Fruit fly (Drosophila melanogaster) whole organism, embryonic: ENCODE results near the gene meigo.
A peak's percentile ranks its signal among the peaks of the same experiment; 100 is the strongest.

Source experiments
- Atf6 ChIP-seq: fragments of 200-800 bp; sonication (Bioruptor generic); IDR thresholded peaks from 2 replicates; pipeline ENCODE4 v1.3.6; 2022; ENCODE audit warnings: missing biosample characterization, missing genetic modification characterization
- BEAF-32 ChIP-seq: fragments of 200-800 bp; sonication (Bioruptor generic); optimal IDR thresholded peaks from 3 replicates; lab custom pipeline; 2017; ENCODE audit warnings: missing biosample characterization, missing genetic modification characterization, mild to moderate bottlenecking, moderate library complexity, missing genetic modification reagents
- CG10209 ChIP-seq: fragments of 200-800 bp; sonication (Bioruptor generic); optimal IDR thresholded peaks from 3 replicates; lab custom pipeline; 2017; ENCODE audit warnings: missing biosample characterization, mild to moderate bottlenecking, missing genetic modification characterization, missing genetic modification reagents
- CG10543 ChIP-seq: fragments of 200-800 bp; sonication (Bioruptor generic); optimal IDR thresholded peaks from 3 replicates; lab custom pipeline; 2017; ENCODE audit warnings: missing biosample characterization, mild to moderate bottlenecking, missing genetic modification characterization, moderate library complexity
- CG10979 ChIP-seq: fragments of 200-800 bp; sonication (Bioruptor generic); optimal IDR thresholded peaks from 2 replicates; lab custom pipeline; 2018; ENCODE audit warnings: missing biosample characterization, mild to moderate bottlenecking, missing genetic modification characterization, moderate library complexity
- CG11093 ChIP-seq: fragments of 200-800 bp; sonication (Bioruptor generic); IDR thresholded peaks from 3 replicates; pipeline ENCODE4 v1.3.6; 2022; ENCODE audit warnings: missing biosample characterization, missing genetic modification characterization
- CG13287 ChIP-seq: fragments of 200-800 bp; sonication (Bioruptor generic); IDR thresholded peaks from 2 replicates; pipeline ENCODE4 v1.3.6; 2022; ENCODE audit warnings: missing biosample characterization, missing genetic modification characterization; ENCODE audit not compliant: partially characterized antibody
- CG14050 ChIP-seq: fragments of 200-800 bp; sonication (Bioruptor generic); IDR thresholded peaks from 3 replicates; pipeline ENCODE4 v1.3.6; 2022; ENCODE audit warnings: missing biosample characterization, missing genetic modification characterization
- CG14710 ChIP-seq: fragments of 200-800 bp; sonication (Bioruptor generic); optimal IDR thresholded peaks from 3 replicates; lab custom pipeline; 2019; ENCODE audit warnings: missing biosample characterization, mild to moderate bottlenecking, missing genetic modification characterization, moderate library complexity
- CG15696 ChIP-seq: fragments of 200-800 bp; sonication (Bioruptor generic); optimal IDR thresholded peaks from 2 replicates; lab custom pipeline; 2019; ENCODE audit warnings: missing biosample characterization, mild to moderate bottlenecking, missing genetic modification characterization, moderate library complexity
- CG16813 ChIP-seq: fragments of 200-800 bp; sonication (Bioruptor generic); IDR thresholded peaks from 3 replicates; pipeline ENCODE4 v1.3.6; 2022; ENCODE audit warnings: missing biosample characterization, missing genetic modification characterization; ENCODE audit not compliant: partially characterized antibody
- CG17328 ChIP-seq: fragments of 200-800 bp; sonication (Bioruptor generic); IDR thresholded peaks from 2 replicates; pipeline ENCODE4 v1.3.6; 2022; ENCODE audit warnings: missing biosample characterization, missing genetic modification characterization
- CG2875 ChIP-seq: fragments of 200-800 bp; sonication (Bioruptor generic); optimal IDR thresholded peaks from 2 replicates; lab custom pipeline; 2017; ENCODE audit warnings: missing biosample characterization, mild to moderate bottlenecking, missing genetic modification characterization, missing genetic modification reagents
- CG3995 ChIP-seq: fragments of 200-800 bp; sonication (Bioruptor generic); optimal IDR thresholded peaks from 3 replicates; lab custom pipeline; 2016; ENCODE audit warnings: missing biosample characterization, missing genetic modification characterization
- CG42726 ChIP-seq: fragments of 200-800 bp; sonication (Bioruptor generic); IDR thresholded peaks from 2 replicates; pipeline ENCODE4 v1.3.6; 2022; ENCODE audit warnings: missing biosample characterization, missing genetic modification characterization; ENCODE audit not compliant: partially characterized antibody
- CG4820 ChIP-seq: fragments of 200-800 bp; sonication (Bioruptor generic); optimal IDR thresholded peaks from 3 replicates; lab custom pipeline; 2016; ENCODE audit warnings: missing biosample characterization, missing genetic modification characterization
- CG5180 ChIP-seq: fragments of 200-800 bp; sonication (Bioruptor generic); optimal IDR thresholded peaks from 3 replicates; lab custom pipeline; 2017; ENCODE audit warnings: missing biosample characterization, missing genetic modification characterization, mild to moderate bottlenecking, moderate library complexity, missing genetic modification reagents
- CG6813 ChIP-seq: fragments of 200-800 bp; sonication (Bioruptor generic); optimal IDR thresholded peaks from 2 replicates; lab custom pipeline; 2017; ENCODE audit warnings: missing biosample characterization, missing genetic modification characterization, mild to moderate bottlenecking, moderate library complexity, missing genetic modification reagents
- CG7357 ChIP-seq: fragments of 200-800 bp; sonication (Bioruptor generic); IDR thresholded peaks from 3 replicates; pipeline ENCODE4 v1.3.6; 2022; ENCODE audit warnings: missing biosample characterization, missing genetic modification characterization
- CG7556 ChIP-seq: fragments of 200-800 bp; sonication (Bioruptor generic); optimal IDR thresholded peaks from 2 replicates; lab custom pipeline; 2017; ENCODE audit warnings: missing biosample characterization, mild to moderate bottlenecking, missing genetic modification characterization
- CG7786 ChIP-seq: fragments of 200-800 bp; sonication (Bioruptor generic); optimal IDR thresholded peaks from 2 replicates; lab custom pipeline; 2016; ENCODE audit warnings: missing biosample characterization, missing genetic modification characterization
- CG7928 ChIP-seq: fragments of 200-800 bp; sonication (Bioruptor generic); optimal IDR thresholded peaks from 2 replicates; lab custom pipeline; 2017; ENCODE audit warnings: missing biosample characterization, mild to moderate bottlenecking, missing genetic modification characterization
- CG8924 ChIP-seq: fragments of 200-800 bp; optimal IDR thresholded peaks from 3 replicates; lab custom pipeline; 2019; ENCODE audit warnings: missing biosample characterization, mild to moderate bottlenecking, missing genetic modification characterization, moderate library complexity
- CG8944 ChIP-seq: fragments of 200-800 bp; sonication (Bioruptor generic); optimal IDR thresholded peaks from 3 replicates; lab custom pipeline; 2016; ENCODE audit warnings: missing biosample characterization, missing genetic modification characterization
- E2f1 ChIP-seq: fragments of 200-800 bp; sonication (Bioruptor generic); IDR thresholded peaks from 2 replicates; pipeline ENCODE4 v1.3.6; 2022; ENCODE audit warnings: missing biosample characterization, missing genetic modification characterization
- Elba2 ChIP-seq: fragments of 200-800 bp; sonication (Bioruptor generic); optimal IDR thresholded peaks from 3 replicates; lab custom pipeline; 2016; ENCODE audit warnings: missing biosample characterization, missing genetic modification characterization
- HLH54F ChIP-seq: fragments of 200-800 bp; sonication (Bioruptor generic); optimal IDR thresholded peaks from 3 replicates; lab custom pipeline; 2016; ENCODE audit warnings: missing biosample characterization, missing genetic modification characterization
- HmgZ ChIP-seq: fragments of 200-800 bp; sonication (Bioruptor generic); optimal IDR thresholded peaks from 2 replicates; lab custom pipeline; 2018; ENCODE audit warnings: missing biosample characterization, mild to moderate bottlenecking, missing genetic modification characterization
- Lpt ChIP-seq: fragments of >200 bp; optimal IDR thresholded peaks from 2 replicates; lab custom pipeline; 2018; ENCODE audit warnings: missing biosample characterization, missing genetic modification characterization
- NC2α ChIP-seq: fragments of 200-800 bp; sonication (Bioruptor generic); optimal IDR thresholded peaks from 2 replicates; lab custom pipeline; 2016; ENCODE audit warnings: missing biosample characterization, missing genetic modification characterization
- Nf-YA ChIP-seq: fragments of 200-800 bp; sonication (Bioruptor generic); IDR thresholded peaks from 2 replicates; pipeline ENCODE4 v1.3.6; 2022; ENCODE audit warnings: missing biosample characterization, missing genetic modification characterization
- Poxn ChIP-seq: fragments of 200-800 bp; sonication (Bioruptor generic); IDR thresholded peaks from 2 replicates; pipeline ENCODE4 v1.3.6; 2022; ENCODE audit warnings: missing biosample characterization, missing genetic modification characterization
- Ptx1 ChIP-seq: fragments of 200-800 bp; sonication (Bioruptor generic); IDR thresholded peaks from 2 replicates; pipeline ENCODE4 v1.3.6; 2022; ENCODE audit warnings: missing biosample characterization, missing genetic modification characterization
- ash1 ChIP-seq: fragments of 200-800 bp; sonication (Bioruptor generic); optimal IDR thresholded peaks from 2 replicates; lab custom pipeline; 2018; ENCODE audit warnings: missing biosample characterization, mild to moderate bottlenecking, missing genetic modification characterization
- bowl ChIP-seq: fragments of 200-800 bp; sonication (Bioruptor generic); IDR thresholded peaks from 2 replicates; pipeline ENCODE4 v1.3.6; 2022; ENCODE audit warnings: missing biosample characterization, missing genetic modification characterization
- ewg ChIP-seq: fragments of 200-800 bp; sonication (Bioruptor generic); optimal IDR thresholded peaks from 3 replicates; lab custom pipeline; 2017; ENCODE audit warnings: mild to moderate bottlenecking, missing biosample characterization, missing genetic modification reagents, missing genetic modification characterization
- fd102C ChIP-seq: fragments of 200-800 bp; sonication (Bioruptor generic); optimal IDR thresholded peaks from 2 replicates; lab custom pipeline; 2018; ENCODE audit warnings: missing biosample characterization, mild to moderate bottlenecking, missing genetic modification characterization, moderate library complexity
- grau ChIP-seq: fragments of 200-800 bp; optimal IDR thresholded peaks from 3 replicates; lab custom pipeline; 2019; ENCODE audit warnings: missing biosample characterization, mild to moderate bottlenecking, missing genetic modification characterization, moderate library complexity
- grn ChIP-seq: fragments of 200-800 bp; sonication (Bioruptor generic); optimal IDR thresholded peaks from 3 replicates; lab custom pipeline; 2017; ENCODE audit warnings: missing biosample characterization, missing genetic modification characterization
- hkb ChIP-seq, 2 experiments: fragments of 200-800 bp in 1 of 2; fragments of >200 bp in 1 of 2; sonication (Bioruptor generic) in 1 of 2; IDR thresholded peaks in 1 of 2; optimal IDR thresholded peaks in 1 of 2; 2 replicates each; pipeline versions ENCODE4 v1.3.6 to Lab custom; 2017 to 2022; ENCODE audit warnings: missing biosample characterization in 1 of 2, missing genetic modification characterization in 1 of 2
- jigr1 ChIP-seq: fragments of 200-800 bp; sonication (Bioruptor generic); IDR thresholded peaks from 3 replicates; pipeline ENCODE4 v1.3.6; 2022; ENCODE audit warnings: missing biosample characterization, missing genetic modification characterization
- lola ChIP-seq, 3 experiments: fragments of >200 bp in 2 of 3; fragments of 200-800 bp in 1 of 3; sonication (Bioruptor generic) in 1 of 3; optimal IDR thresholded peaks; 2 replicates each; lab custom pipeline; 2017 to 2019; ENCODE audit warnings: missing biosample characterization in 3 of 3, missing genetic modification characterization in 3 of 3, mild to moderate bottlenecking in 1 of 3, moderate library complexity in 1 of 3
- pros ChIP-seq: fragments of 200-800 bp; sonication (Bioruptor generic); optimal IDR thresholded peaks from 3 replicates; lab custom pipeline; 2019; ENCODE audit warnings: missing biosample characterization, mild to moderate bottlenecking, missing genetic modification characterization, moderate library complexity
- pzg ChIP-seq: fragments of 200-800 bp; sonication (Bioruptor generic); optimal IDR thresholded peaks from 3 replicates; lab custom pipeline; 2018; ENCODE audit warnings: missing biosample characterization, mild to moderate bottlenecking, missing genetic modification characterization, moderate library complexity
- sens-2 ChIP-seq: fragments of 200-800 bp; sonication (Bioruptor generic); IDR thresholded peaks from 2 replicates; pipeline ENCODE4 v1.3.6; 2022; ENCODE audit warnings: missing biosample characterization, missing genetic modification characterization
- sr ChIP-seq: fragments of 200-800 bp; sonication (Bioruptor generic); IDR thresholded peaks from 3 replicates; pipeline ENCODE4 v1.3.6; 2022; ENCODE audit warnings: missing biosample characterization, missing genetic modification characterization
- stwl ChIP-seq: fragments of 200-800 bp; sonication (Bioruptor generic); optimal IDR thresholded peaks from 3 replicates; lab custom pipeline; 2018; ENCODE audit warnings: missing biosample characterization, mild to moderate bottlenecking, missing genetic modification characterization, moderate library complexity
- trem ChIP-seq: fragments of 200-800 bp; optimal IDR thresholded peaks from 3 replicates; lab custom pipeline; 2019; ENCODE audit warnings: missing biosample characterization, mild to moderate bottlenecking, missing genetic modification characterization, moderate library complexity

The meigo gene

DNA sequence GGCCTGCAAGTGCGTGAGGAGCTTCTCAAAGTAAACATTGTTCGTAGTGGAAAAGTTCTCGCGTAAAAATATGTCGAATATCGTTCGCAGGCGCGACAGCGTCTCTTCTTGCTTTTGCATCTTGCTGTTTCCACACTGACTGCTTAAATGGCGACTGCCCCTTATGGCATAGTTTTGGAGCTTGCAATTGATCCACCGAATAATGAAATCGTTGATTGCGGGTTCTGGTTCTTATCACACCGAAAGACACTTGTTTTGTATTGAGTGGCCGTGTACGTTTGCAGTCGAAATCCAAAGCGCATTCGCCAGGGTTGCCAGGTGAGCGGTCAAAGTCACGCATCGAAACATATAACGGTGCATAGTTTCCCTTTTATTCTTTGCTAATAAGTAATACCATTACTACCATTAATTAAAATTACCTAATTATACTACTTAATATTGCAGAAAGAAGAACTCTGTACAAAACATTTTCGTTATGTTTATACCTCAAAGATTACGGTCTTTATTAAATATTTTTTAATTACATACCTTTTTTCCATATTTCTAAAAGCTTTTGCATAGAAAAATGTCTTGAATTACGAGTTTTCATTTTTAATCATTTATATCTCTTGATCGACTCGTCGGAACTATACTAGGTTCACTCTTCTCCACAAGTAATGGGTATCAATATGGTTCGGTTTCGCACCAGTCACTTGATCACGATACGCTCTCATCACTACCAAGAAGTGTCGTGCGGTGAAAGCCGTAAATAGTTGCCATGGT lies 36.4 kb upstream of the meigo start, which contains the start of the genes CG7044 and Tbc1d22 (continued):
- TF ChIP-seq hkb (optimal IDR thresholded peaks at IDR 0.05; lab: Kevin White, UChicago) (no peak), hkb (GFP tag; IDR thresholded peaks at IDR 0.05; lab: Robert Waterston, UW) (no peak), CG14050 (GFP tag; lab: Robert Waterston, UW) (no peak), CG3995 (GFP tag; lab: Kevin White, UChicago) (peak; percentile 96), trem (tag; lab: Kevin White, UChicago) (peak; percentile 12), CG15696 (peak; percentile 49), CG10209 (GFP tag; lab: Kevin White, UChicago) (peak; percentile 29), CG10543 (GFP tag; lab: Kevin White, UChicago) (no peak), NC2α (no peak), CG10979 (tag; lab: Kevin White, UChicago) (peak; percentile 24), CG7786 (no peak), CG7928 (GFP tag; lab: Kevin White, UChicago) (no peak), CG13287 (0 out of 2 replicates have a peak, but pooled peaks have one; percentile 7), lola (GFP tag; optimal IDR thresholded peaks at IDR 0.05; lab: Kevin White, UChicago) (peak in 1 of 3 experiments; percentile 72), CG7556 (GFP tag; lab: Kevin White, UChicago) (peak; percentile 60), ash1 (GFP tag; lab: Kevin White, UChicago) (no peak), CG42726 (GFP tag; lab: Robert Waterston, UW) (no peak), Ptx1 (GFP tag; lab: Robert Waterston, UW) (peak; percentile 44; the same call in 1 of the 2 replicates), sr (GFP tag; lab: Robert Waterston, UW) (no peak), HLH54F (peak; percentile 64), CG2875 (GFP tag; lab: Kevin White, UChicago) (no peak), CG6813 (GFP tag; lab: Kevin White, UChicago) (no peak), Atf6 (GFP tag; lab: Robert Waterston, UW) (no peak), CG4820 (GFP tag; lab: Kevin White, UChicago) (peak; percentile 39), CG16813 (GFP tag; lab: Robert Waterston, UW) (peak; percentile 40; the same call in 2 of the 3 replicates), grn (no peak), Nf-YA (GFP tag; lab: Robert Waterston, UW) (no peak), Lpt (GFP tag; lab: Kevin White, UChicago) (no peak), CG7357 (GFP tag; lab: Robert Waterston, UW) (0 out of 3 replicates have a peak, but pooled peaks have one; percentile 16), ewg (GFP tag; lab: Kevin White, UChicago) (peak; percentile 15), grau (tag; lab: Kevin White, UChicago) (peak; percentile 59), CG5180 (GFP tag; lab: Kevin White, UChicago) (no peak), HmgZ (tag; lab: Kevin White, UChicago) (no peak), CG8944 (GFP tag; lab: Kevin White, UChicago) (peak; percentile 17), pros (GFP tag; lab: Kevin White, UChicago) (no peak), Elba2 (no peak), CG8924 (tag; lab: Kevin White, UChicago) (peak; percentile 53), E2f1 (peak; percentile 30; the same call in 1 of the 2 replicates), fd102C (GFP tag; lab: Kevin White, UChicago) (no peak), CG17328 (GFP tag; lab: Robert Waterston, UW) (no peak), Poxn (no peak), CG11093 (no peak), sens-2 (GFP tag; lab: Robert Waterston, UW) (no peak), bowl (GFP tag; lab: Robert Waterston, UW) (no peak), pzg (GFP tag; lab: Kevin White, UChicago) (peak; percentile 21), CG14710 (tag; lab: Kevin White, UChicago) (peak; percentile 71), jigr1 (no peak), stwl (peak; percentile 37), BEAF-32 (GFP tag; lab: Kevin White, UChicago) (peak; percentile 81)
